Fruit fly (Drosophila melanogaster) whole organism, embryonic: Measurements from ENCODE around the gene Sgf11.

Experiments used
- Antp ChIP-seq: fragments of 200-800 bp; sonication (Bioruptor generic); optimal IDR thresholded peaks from 3 replicates; lab custom pipeline; 2016; ENCODE audit warnings: missing biosample characterization, missing genetic modification characterization
- Bgb ChIP-seq: fragments of 200-800 bp; sonication (Bioruptor generic); IDR thresholded peaks from 2 replicates; pipeline ENCODE4 v1.3.6; 2022; ENCODE audit warnings: missing biosample characterization, missing genetic modification characterization; ENCODE audit not compliant: partially characterized antibody
- CG11504 ChIP-seq: fragments of 200-800 bp; sonication (Bioruptor generic); optimal IDR thresholded peaks from 3 replicates; lab custom pipeline; 2019; ENCODE audit warnings: missing biosample characterization, mild to moderate bottlenecking, missing genetic modification characterization, moderate library complexity
- CG13894 ChIP-seq: fragments of 200-800 bp; sonication (Bioruptor generic); optimal IDR thresholded peaks from 3 replicates; lab custom pipeline; 2018; ENCODE audit warnings: missing biosample characterization, mild to moderate bottlenecking, missing genetic modification characterization, moderate library complexity
- CG14014 ChIP-seq: fragments of 200-800 bp; sonication (Bioruptor generic); IDR thresholded peaks from 2 replicates; pipeline ENCODE4 v1.3.6; 2022; ENCODE audit warnings: missing biosample characterization, missing genetic modification characterization
- CG14667 ChIP-seq: fragments of 200-800 bp; sonication (Bioruptor generic); IDR thresholded peaks from 2 replicates; pipeline ENCODE4 v1.3.6; 2022; ENCODE audit warnings: missing biosample characterization, missing genetic modification characterization
- CG14965 ChIP-seq: fragments of 200-800 bp; sonication (Bioruptor generic); optimal IDR thresholded peaks from 2 replicates; lab custom pipeline; 2016; ENCODE audit warnings: missing biosample characterization, missing genetic modification characterization, borderline replicate concordance
- CG16813 ChIP-seq: fragments of 200-800 bp; sonication (Bioruptor generic); IDR thresholded peaks from 3 replicates; pipeline ENCODE4 v1.3.6; 2022; ENCODE audit warnings: missing biosample characterization, missing genetic modification characterization; ENCODE audit not compliant: partially characterized antibody
- CG17385 ChIP-seq: fragments of 200-800 bp; sonication (Bioruptor generic); optimal IDR thresholded peaks from 3 replicates; lab custom pipeline; 2018; ENCODE audit warnings: missing biosample characterization, mild to moderate bottlenecking, missing genetic modification characterization
- CG1832 ChIP-seq: fragments of 200-800 bp; sonication (Bioruptor generic); optimal IDR thresholded peaks from 2 replicates; lab custom pipeline; 2017; ENCODE audit warnings: missing biosample characterization, mild to moderate bottlenecking, missing genetic modification characterization, inconsistent platforms
- CG18764 ChIP-seq: fragments of 200-800 bp; sonication (Bioruptor generic); optimal IDR thresholded peaks from 3 replicates; lab custom pipeline; 2016; ENCODE audit warnings: missing biosample characterization, missing genetic modification characterization
- CG2116 ChIP-seq: fragments of 200-800 bp; sonication (Bioruptor generic); optimal IDR thresholded peaks from 3 replicates; lab custom pipeline; 2018; ENCODE audit warnings: missing biosample characterization, mild to moderate bottlenecking, missing genetic modification characterization
- CG30403 ChIP-seq: fragments of 200-800 bp; sonication (Bioruptor generic); optimal IDR thresholded peaks from 3 replicates; lab custom pipeline; 2016; ENCODE audit warnings: missing biosample characterization, missing genetic modification characterization
- CG42726 ChIP-seq: fragments of 200-800 bp; sonication (Bioruptor generic); IDR thresholded peaks from 2 replicates; pipeline ENCODE4 v1.3.6; 2022; ENCODE audit warnings: missing biosample characterization, missing genetic modification characterization; ENCODE audit not compliant: partially characterized antibody
- CG6683 ChIP-seq: fragments of 200-800 bp; sonication (Bioruptor generic); optimal IDR thresholded peaks from 2 replicates; lab custom pipeline; 2017; ENCODE audit warnings: missing biosample characterization, mild to moderate bottlenecking, missing genetic modification characterization, missing genetic modification reagents
- CG6854 ChIP-seq: fragments of 200-800 bp; sonication (Bioruptor generic); optimal IDR thresholded peaks from 3 replicates; lab custom pipeline; 2017; ENCODE audit warnings: missing biosample characterization, mild to moderate bottlenecking, missing genetic modification characterization
- CG7271 ChIP-seq: fragments of 200-800 bp; sonication (Bioruptor generic); optimal IDR thresholded peaks from 2 replicates; lab custom pipeline; 2018; ENCODE audit warnings: missing biosample characterization, mild to moderate bottlenecking, missing genetic modification characterization, moderate library complexity
- CG8765 ChIP-seq: fragments of 200-800 bp; sonication (Bioruptor generic); IDR thresholded peaks from 2 replicates; pipeline ENCODE4 v1.3.6; 2022; ENCODE audit warnings: missing biosample characterization, missing genetic modification characterization
- CG9437 ChIP-seq: fragments of 200-800 bp; sonication (Bioruptor generic); optimal IDR thresholded peaks from 2 replicates; lab custom pipeline; 2018; ENCODE audit warnings: missing biosample characterization, mild to moderate bottlenecking, missing genetic modification characterization
- CG9876 ChIP-seq: fragments of 200-800 bp; sonication (Bioruptor generic); optimal IDR thresholded peaks from 2 replicates; lab custom pipeline; 2016; ENCODE audit warnings: missing biosample characterization, missing genetic modification characterization
- Chrac-16 ChIP-seq: fragments of 200-800 bp; sonication (Bioruptor generic); optimal IDR thresholded peaks from 3 replicates; lab custom pipeline; 2016; ENCODE audit warnings: missing biosample characterization, missing genetic modification characterization
- CoRest ChIP-seq: fragments of 200-800 bp; sonication (Bioruptor generic); optimal IDR thresholded peaks from 3 replicates; lab custom pipeline; 2018; ENCODE audit warnings: missing biosample characterization, mild to moderate bottlenecking, missing genetic modification characterization, moderate library complexity
- Doc3 ChIP-seq: fragments of 200-800 bp; sonication (Bioruptor generic); IDR thresholded peaks from 3 replicates; pipeline ENCODE4 v1.3.6; 2022; ENCODE audit warnings: missing biosample characterization, missing genetic modification characterization; ENCODE audit not compliant: partially characterized antibody
- E2f1 ChIP-seq: fragments of 200-800 bp; sonication (Bioruptor generic); IDR thresholded peaks from 2 replicates; pipeline ENCODE4 v1.3.6; 2022; ENCODE audit warnings: missing biosample characterization, missing genetic modification characterization
- Elba2 ChIP-seq: fragments of 200-800 bp; sonication (Bioruptor generic); optimal IDR thresholded peaks from 3 replicates; lab custom pipeline; 2016; ENCODE audit warnings: missing biosample characterization, missing genetic modification characterization
- Hey ChIP-seq: fragments of 200-800 bp; sonication (Bioruptor generic); optimal IDR thresholded peaks from 3 replicates; lab custom pipeline; 2018; ENCODE audit warnings: missing biosample characterization, mild to moderate bottlenecking, missing genetic modification characterization
- Hmx ChIP-seq: fragments of 200-800 bp; sonication (Bioruptor generic); optimal IDR thresholded peaks from 2 replicates; lab custom pipeline; 2016; ENCODE audit warnings: missing biosample characterization, missing genetic modification characterization
- Hr3 ChIP-seq: fragments of 200-800 bp; sonication (Bioruptor generic); optimal IDR thresholded peaks from 3 replicates; lab custom pipeline; 2016; ENCODE audit warnings: missing biosample characterization, missing genetic modification characterization
- Lhr ChIP-seq: fragments of 200-800 bp; sonication (Bioruptor generic); optimal IDR thresholded peaks from 3 replicates; lab custom pipeline; 2017; ENCODE audit warnings: mild to moderate bottlenecking, missing biosample characterization, missing genetic modification reagents, missing genetic modification characterization
- NC2β ChIP-seq: fragments of 200-800 bp; sonication (Bioruptor generic); optimal IDR thresholded peaks from 2 replicates; lab custom pipeline; 2016; ENCODE audit warnings: missing biosample characterization, missing genetic modification characterization
- Nf-YB ChIP-seq: fragments of 200-800 bp; sonication (Bioruptor generic); optimal IDR thresholded peaks from 3 replicates; lab custom pipeline; 2019; ENCODE audit warnings: missing biosample characterization, mild to moderate bottlenecking, missing genetic modification characterization, moderate library complexity
- YL-1 ChIP-seq: fragments of 200-800 bp; sonication (Bioruptor generic); optimal IDR thresholded peaks from 3 replicates; lab custom pipeline; 2017; ENCODE audit warnings: missing biosample characterization, mild to moderate bottlenecking, missing genetic modification characterization
- bbx ChIP-seq: fragments of 200-800 bp; sonication (Bioruptor generic); IDR thresholded peaks from 2 replicates; pipeline ENCODE4 v1.3.6; 2022; ENCODE audit warnings: missing biosample characterization, missing genetic modification characterization; ENCODE audit not compliant: partially characterized antibody
- bcd ChIP-seq: fragments of 200-800 bp; sonication (Bioruptor generic); optimal IDR thresholded peaks from 2 replicates; lab custom pipeline; 2017; ENCODE audit warnings: missing biosample characterization, mild to moderate bottlenecking, missing genetic modification characterization
- br ChIP-seq: fragments of >200 bp; optimal IDR thresholded peaks from 2 replicates; lab custom pipeline; 2017
- ems ChIP-seq: fragments of 200-800 bp; sonication (Bioruptor generic); optimal IDR thresholded peaks from 3 replicates; lab custom pipeline; 2016; ENCODE audit warnings: missing biosample characterization, missing genetic modification characterization
- gfzf ChIP-seq: fragments of 200-800 bp; sonication (Bioruptor generic); optimal IDR thresholded peaks from 2 replicates; lab custom pipeline; 2016; ENCODE audit warnings: missing biosample characterization, mild to moderate bottlenecking, missing genetic modification characterization, moderate library complexity
- grn ChIP-seq: fragments of 200-800 bp; sonication (Bioruptor generic); optimal IDR thresholded peaks from 3 replicates; lab custom pipeline; 2017; ENCODE audit warnings: missing biosample characterization, missing genetic modification characterization
- gsb ChIP-seq: fragments of 200-800 bp; sonication (Bioruptor generic); IDR thresholded peaks from 2 replicates; pipeline ENCODE4 v1.3.6; 2022; ENCODE audit warnings: missing biosample characterization, missing genetic modification characterization
- h ChIP-seq: fragments of >200 bp; optimal IDR thresholded peaks from 2 replicates; lab custom pipeline; 2017
- jigr1 ChIP-seq: fragments of 200-800 bp; sonication (Bioruptor generic); IDR thresholded peaks from 3 replicates; pipeline ENCODE4 v1.3.6; 2022; ENCODE audit warnings: missing biosample characterization, missing genetic modification characterization
- jing ChIP-seq: fragments of 200-800 bp; sonication (Bioruptor generic); optimal IDR thresholded peaks from 2 replicates; lab custom pipeline; 2018; ENCODE audit warnings: missing biosample characterization, mild to moderate bottlenecking, missing genetic modification characterization
- kni ChIP-seq: fragments of 200-800 bp; sonication (Bioruptor generic); optimal IDR thresholded peaks from 3 replicates; lab custom pipeline; 2017; ENCODE audit warnings: mild to moderate bottlenecking, missing biosample characterization, missing genetic modification reagents, missing genetic modification characterization
- luna ChIP-seq: fragments of 200-800 bp; sonication (Bioruptor generic); optimal IDR thresholded peaks from 2 replicates; lab custom pipeline; 2016; ENCODE audit warnings: missing biosample characterization, missing genetic modification characterization
- pho ChIP-seq: fragments of 200-800 bp; sonication (Bioruptor generic); optimal IDR thresholded peaks from 2 replicates; lab custom pipeline; 2016; ENCODE audit warnings: missing biosample characterization, missing genetic modification characterization
- pnt ChIP-seq: fragments of 200-800 bp; sonication (Bioruptor generic); optimal IDR thresholded peaks from 3 replicates; lab custom pipeline; 2016; ENCODE audit warnings: missing biosample characterization, missing genetic modification characterization
- sc ChIP-seq, 3 experiments: fragments of >200 bp in 2 of 3; fragments of 200-800 bp in 1 of 3; sonication (Bioruptor generic) in 1 of 3; optimal IDR thresholded peaks; 2 replicates in 2 of 3; 3 replicates in 1 of 3; lab custom pipeline; 2017; ENCODE audit warnings: mild to moderate bottlenecking in 1 of 3, missing biosample characterization in 1 of 3, missing genetic modification characterization in 1 of 3, missing genetic modification reagents in 1 of 3
- sob ChIP-seq: fragments of 200-800 bp; sonication (Bioruptor generic); IDR thresholded peaks from 2 replicates; pipeline ENCODE4 v1.3.6; 2022; ENCODE audit warnings: missing biosample characterization, missing genetic modification characterization
- tgo ChIP-seq: fragments of 200-800 bp; sonication (Bioruptor generic); IDR thresholded peaks from 3 replicates; pipeline ENCODE4 v1.3.6; 2022; ENCODE audit warnings: missing biosample characterization, missing genetic modification characterization
- unc-4 ChIP-seq: fragments of 200-800 bp; sonication (Bioruptor generic); IDR thresholded peaks from 2 replicates; pipeline ENCODE4 v1.3.6; 2022; ENCODE audit warnings: missing biosample characterization, missing genetic modification characterization; ENCODE audit not compliant: partially characterized antibody
- zf30C ChIP-seq: fragments of 200-800 bp; sonication (Bioruptor generic); optimal IDR thresholded peaks from 3 replicates; lab custom pipeline; 2018; ENCODE audit warnings: missing biosample characterization, mild to moderate bottlenecking, missing genetic modification characterization

Gene Sgf11

dm6 chr3L:18672203-18672602, 9.4 kb downstream of the Sgf11 start (continued):
- TF ChIP-seq Nf-YB (GFP tag; lab: Kevin White, UChicago): no peak
- no peak for TF ChIP-seq jigr1
- TF ChIP-seq sc (optimal IDR thresholded peaks at IDR 0.05; lab: Kevin White, UChicago): no peak
- TF ChIP-seq sc (GFP tag; optimal IDR thresholded peaks at IDR 0.05; lab: Kevin White, UChicago): no peak
- no peak for TF ChIP-seq gfzf (GFP tag; lab: Kevin White, UChicago)
- no peak for TF ChIP-seq jing (GFP tag; lab: Kevin White, UChicago)
- TF ChIP-seq ems: no peak
- TF ChIP-seq pnt: no peak
- TF ChIP-seq unc-4 (GFP tag; lab: Robert Waterston, UW): 0 out of 2 replicates have a peak, but pooled peaks have one; percentile 11
- TF ChIP-seq Antp: peak; percentile 41
- no peak for TF ChIP-seq CG14965 (GFP tag; lab: Kevin White, UChicago)
- peak; percentile 33; the same call in 1 of the 2 replicates for TF ChIP-seq bbx
- TF ChIP-seq CG6683 (GFP tag; lab: Kevin White, UChicago): no peak
- no peak for TF ChIP-seq E2f1 (GFP tag; lab: Robert Waterston, UW)
- TF ChIP-seq NC2β: peak; percentile 3
- TF ChIP-seq CG7271 (tag; lab: Kevin White, UChicago): no peak
- peak; percentile 14 for TF ChIP-seq pho (GFP tag; lab: Kevin White, UChicago)
- TF ChIP-seq Hmx (GFP tag; lab: Kevin White, UChicago): no peak
- peak; percentile 50 for TF ChIP-seq CG11504 (tag; lab: Kevin White, UChicago)
- TF ChIP-seq CG18764 (GFP tag; lab: Kevin White, UChicago): no peak
- no peak for TF ChIP-seq CG14014 (GFP tag; lab: Robert Waterston, UW)
- TF ChIP-seq grn (GFP tag; lab: Kevin White, UChicago): no peak
- TF ChIP-seq Elba2: peak; percentile 74
- TF ChIP-seq Lhr (GFP tag; lab: Kevin White, UChicago): no peak
- TF ChIP-seq CG9876 (GFP tag; lab: Kevin White, UChicago): no peak
- TF ChIP-seq CG42726 (GFP tag; lab: Robert Waterston, UW): no peak
- TF ChIP-seq CG13894 (tag; lab: Kevin White, UChicago): no peak
- no peak for TF ChIP-seq Hey
- peak; percentile 57 for TF ChIP-seq Bgb (GFP tag; lab: Robert Waterston, UW)
- TF ChIP-seq CG1832 (GFP tag; lab: Kevin White, UChicago): no peak
- peak; percentile 19; the same call in 1 of the 3 replicates for TF ChIP-seq CG16813 (GFP tag; lab: Robert Waterston, UW)
- no peak for TF ChIP-seq CG14667 (GFP tag; lab: Robert Waterston, UW)
- no peak for TF ChIP-seq zf30C (GFP tag; lab: Kevin White, UChicago)
- peak; percentile 48; the same call in 1 of the 2 replicates for TF ChIP-seq sob
- peak; percentile 42 for TF ChIP-seq YL-1
- TF ChIP-seq CoRest (tag; lab: Kevin White, UChicago): no peak
- TF ChIP-seq tgo (GFP tag; lab: Robert Waterston, UW): no peak
- no peak for TF ChIP-seq br (lab: Kevin White, UChicago)
- TF ChIP-seq h (lab: Kevin White, UChicago): no peak
- no peak for TF ChIP-seq Chrac-16 (GFP tag; lab: Kevin White, UChicago)
- TF ChIP-seq luna (GFP tag; lab: Kevin White, UChicago): no peak
- TF ChIP-seq gsb (GFP tag; lab: Robert Waterston, UW): no peak
- no peak for TF ChIP-seq CG2116
- TF ChIP-seq CG6854 (GFP tag; lab: Kevin White, UChicago): no peak
- no peak for TF ChIP-seq CG17385 (GFP tag; lab: Kevin White, UChicago)
- TF ChIP-seq kni (GFP tag; lab: Kevin White, UChicago): peak; percentile 42
- no peak for TF ChIP-seq Hr3 (GFP tag; lab: Kevin White, UChicago)
- TF ChIP-seq CG30403 (GFP tag; lab: Kevin White, UChicago): peak; percentile 14
- no peak for TF ChIP-seq Doc3 (GFP tag; lab: Robert Waterston, UW)
- no peak for TF ChIP-seq bcd (GFP tag; lab: Kevin White, UChicago)
- no peak for TF ChIP-seq CG8765 (GFP tag; lab: Robert Waterston, UW)
- no peak for TF ChIP-seq CG9437
